Fruit fly (Drosophila melanogaster) whole organism, embryonic: ENCODE results near the gene CG7065.

Experiments
- Antp ChIP-seq: fragments of 200-800 bp; sonication (Bioruptor generic); optimal IDR thresholded peaks from 3 replicates; lab custom pipeline; 2016; ENCODE audit warnings: missing biosample characterization, missing genetic modification characterization
- CG10565 ChIP-seq: fragments of 200-800 bp; sonication (Bioruptor generic); optimal IDR thresholded peaks from 3 replicates; lab custom pipeline; 2016; ENCODE audit warnings: missing biosample characterization, mild to moderate bottlenecking, missing genetic modification characterization
- CG11695 ChIP-seq: fragments of 200-800 bp; sonication (Bioruptor generic); IDR thresholded peaks from 3 replicates; pipeline ENCODE4 v1.3.6; 2022; ENCODE audit warnings: missing biosample characterization, missing genetic modification characterization
- CG12219 ChIP-seq: fragments of 200-800 bp; sonication (Bioruptor generic); optimal IDR thresholded peaks from 3 replicates; lab custom pipeline; 2018; ENCODE audit warnings: missing biosample characterization, mild to moderate bottlenecking, missing genetic modification characterization
- CG12744 ChIP-seq: fragments of 200-800 bp; sonication (Bioruptor generic); optimal IDR thresholded peaks from 2 replicates; lab custom pipeline; 2016; ENCODE audit warnings: missing biosample characterization, missing genetic modification characterization
- CG13624 ChIP-seq: fragments of 200-800 bp; sonication (Bioruptor generic); optimal IDR thresholded peaks from 2 replicates; lab custom pipeline; 2016; ENCODE audit warnings: missing biosample characterization, missing genetic modification characterization
- CG15269 ChIP-seq: fragments of 200-800 bp; sonication (Bioruptor generic); optimal IDR thresholded peaks from 2 replicates; lab custom pipeline; 2018; ENCODE audit warnings: missing biosample characterization, mild to moderate bottlenecking, missing genetic modification characterization, moderate library complexity
- CG16813 ChIP-seq: fragments of 200-800 bp; sonication (Bioruptor generic); IDR thresholded peaks from 3 replicates; pipeline ENCODE4 v1.3.6; 2022; ENCODE audit warnings: missing biosample characterization, missing genetic modification characterization; ENCODE audit not compliant: partially characterized antibody
- CG17359 ChIP-seq: fragments of 200-800 bp; sonication (Bioruptor generic); optimal IDR thresholded peaks from 3 replicates; lab custom pipeline; 2018; ENCODE audit warnings: missing biosample characterization, mild to moderate bottlenecking, missing genetic modification characterization, moderate library complexity
- CG18011 ChIP-seq: fragments of 200-800 bp; sonication (Bioruptor generic); optimal IDR thresholded peaks from 2 replicates; lab custom pipeline; 2017; ENCODE audit warnings: missing biosample characterization, missing genetic modification characterization, mild to moderate bottlenecking, moderate library complexity, missing genotype
- CG2116 ChIP-seq: fragments of 200-800 bp; sonication (Bioruptor generic); optimal IDR thresholded peaks from 3 replicates; lab custom pipeline; 2018; ENCODE audit warnings: missing biosample characterization, mild to moderate bottlenecking, missing genetic modification characterization
- CG31224 ChIP-seq: fragments of 200-800 bp; sonication (Bioruptor generic); IDR thresholded peaks from 2 replicates; pipeline ENCODE4 v1.3.6; 2022; ENCODE audit warnings: missing biosample characterization, missing genetic modification characterization
- CG31365 ChIP-seq: fragments of 200-800 bp; sonication (Bioruptor generic); optimal IDR thresholded peaks from 2 replicates; lab custom pipeline; 2018; ENCODE audit warnings: missing biosample characterization, mild to moderate bottlenecking, missing genetic modification characterization
- CG32767 ChIP-seq: fragments of 200-800 bp; sonication (Bioruptor generic); IDR thresholded peaks from 2 replicates; pipeline ENCODE4 v1.3.6; 2022; ENCODE audit warnings: missing biosample characterization, missing genetic modification characterization
- CG34224 ChIP-seq: fragments of 200-800 bp; sonication (Bioruptor generic); IDR thresholded peaks from 3 replicates; pipeline ENCODE4 v1.3.6; 2022; ENCODE audit warnings: missing biosample characterization, missing genetic modification characterization; ENCODE audit not compliant: partially characterized antibody
- CG3838 ChIP-seq: fragments of 200-800 bp; sonication (Bioruptor generic); optimal IDR thresholded peaks from 3 replicates; lab custom pipeline; 2016; ENCODE audit warnings: missing biosample characterization, missing genetic modification characterization
- CG4360 ChIP-seq: fragments of 200-800 bp; sonication (Bioruptor generic); IDR thresholded peaks from 2 replicates; pipeline ENCODE4 v1.3.6; 2022; ENCODE audit warnings: missing biosample characterization, missing genetic modification characterization
- CG6689 ChIP-seq: fragments of 200-800 bp; sonication (Bioruptor generic); IDR thresholded peaks from 2 replicates; pipeline ENCODE4 v1.3.6; 2022; ENCODE audit warnings: missing biosample characterization, missing genetic modification characterization
- CG8478 ChIP-seq: fragments of >200 bp; optimal IDR thresholded peaks from 2 replicates; lab custom pipeline; 2018
- CG8765 ChIP-seq: fragments of 200-800 bp; sonication (Bioruptor generic); IDR thresholded peaks from 2 replicates; pipeline ENCODE4 v1.3.6; 2022; ENCODE audit warnings: missing biosample characterization, missing genetic modification characterization
- Dek ChIP-seq: fragments of 200-800 bp; sonication (Bioruptor generic); optimal IDR thresholded peaks from 3 replicates; lab custom pipeline; 2019; ENCODE audit warnings: missing biosample characterization, mild to moderate bottlenecking, missing genetic modification characterization, moderate library complexity
- Dref ChIP-seq: fragments of 200-800 bp; sonication (Bioruptor generic); IDR thresholded peaks from 2 replicates; pipeline ENCODE4 v1.3.6; 2022; ENCODE audit warnings: missing biosample characterization, missing genetic modification characterization
- H2.0 ChIP-seq: fragments of 200-800 bp; sonication (Bioruptor generic); IDR thresholded peaks from 2 replicates; pipeline ENCODE4 v1.3.6; 2022; ENCODE audit warnings: missing biosample characterization, missing genetic modification characterization
- NC2β ChIP-seq: fragments of 200-800 bp; sonication (Bioruptor generic); optimal IDR thresholded peaks from 2 replicates; lab custom pipeline; 2016; ENCODE audit warnings: missing biosample characterization, missing genetic modification characterization
- Poxn ChIP-seq: fragments of 200-800 bp; sonication (Bioruptor generic); IDR thresholded peaks from 2 replicates; pipeline ENCODE4 v1.3.6; 2022; ENCODE audit warnings: missing biosample characterization, missing genetic modification characterization
- Trl ChIP-seq, 3 experiments: fragments of >200 bp in 2 of 3; fragments of 200-800 bp in 1 of 3; sonication (Bioruptor generic) in 1 of 3; optimal IDR thresholded peaks; 2 replicates in 1 of 3; 3 replicates in 2 of 3; lab custom pipeline; 2016 to 2017; ENCODE audit warnings: missing biosample characterization in 1 of 3, missing genetic modification characterization in 1 of 3
- al ChIP-seq: fragments of 200-800 bp; sonication (Bioruptor generic); IDR thresholded peaks from 2 replicates; pipeline ENCODE4 v1.3.6; 2022; ENCODE audit warnings: missing biosample characterization, missing genetic modification characterization
- ato ChIP-seq: fragments of 200-800 bp; sonication (Bioruptor generic); IDR thresholded peaks from 2 replicates; pipeline ENCODE4 v1.3.6; 2022; ENCODE audit warnings: missing biosample characterization, missing genetic modification characterization; ENCODE audit not compliant: partially characterized antibody
- bigmax ChIP-seq: fragments of 200-800 bp; sonication (Bioruptor generic); optimal IDR thresholded peaks from 2 replicates; lab custom pipeline; 2018; ENCODE audit warnings: missing biosample characterization, mild to moderate bottlenecking, missing genetic modification characterization
- cato ChIP-seq: fragments of 200-800 bp; sonication (Bioruptor generic); optimal IDR thresholded peaks from 2 replicates; lab custom pipeline; 2016; ENCODE audit warnings: missing biosample characterization, missing genetic modification characterization, borderline replicate concordance
- chinmo ChIP-seq: fragments of 200-800 bp; sonication (Bioruptor generic); IDR thresholded peaks from 4 replicates; pipeline ENCODE4 v1.3.6; 2022; ENCODE audit warnings: missing biosample characterization, missing genetic modification characterization; ENCODE audit not compliant: partially characterized antibody
- crp ChIP-seq, 2 experiments: fragments of 200-800 bp; sonication (Bioruptor generic); optimal IDR thresholded peaks; 2 replicates in 1 of 2; 3 replicates in 1 of 2; lab custom pipeline; 2017; ENCODE audit warnings: missing biosample characterization in 2 of 2, missing genetic modification characterization in 2 of 2, mild to moderate bottlenecking in 1 of 2, moderate library complexity in 1 of 2
- disco-r ChIP-seq: fragments of 200-800 bp; sonication (Bioruptor generic); optimal IDR thresholded peaks from 2 replicates; lab custom pipeline; 2016; ENCODE audit warnings: missing biosample characterization, missing genetic modification characterization
- dmrt11E ChIP-seq: fragments of 200-800 bp; sonication (Bioruptor generic); optimal IDR thresholded peaks from 3 replicates; lab custom pipeline; 2018; ENCODE audit warnings: missing biosample characterization, mild to moderate bottlenecking, missing genetic modification characterization, moderate library complexity
- exex ChIP-seq: fragments of 200-800 bp; sonication (Bioruptor generic); optimal IDR thresholded peaks from 4 replicates; lab custom pipeline; 2018; ENCODE audit warnings: missing biosample characterization, mild to moderate bottlenecking, missing genetic modification characterization, moderate library complexity
- gfzf ChIP-seq: fragments of 200-800 bp; sonication (Bioruptor generic); optimal IDR thresholded peaks from 2 replicates; lab custom pipeline; 2016; ENCODE audit warnings: missing biosample characterization, mild to moderate bottlenecking, missing genetic modification characterization, moderate library complexity
- hbn ChIP-seq: fragments of 200-800 bp; sonication (Bioruptor generic); IDR thresholded peaks from 2 replicates; pipeline ENCODE4 v1.3.6; 2022; ENCODE audit warnings: missing biosample characterization, missing genetic modification characterization; ENCODE audit not compliant: partially characterized antibody
- insv ChIP-seq, 2 experiments: fragments of 200-800 bp; sonication (Bioruptor generic); optimal IDR thresholded peaks; 3 replicates each; lab custom pipeline; 2016 to 2018; ENCODE audit warnings: missing biosample characterization in 2 of 2, missing genetic modification characterization in 2 of 2
- jing ChIP-seq: fragments of 200-800 bp; sonication (Bioruptor generic); optimal IDR thresholded peaks from 2 replicates; lab custom pipeline; 2018; ENCODE audit warnings: missing biosample characterization, mild to moderate bottlenecking, missing genetic modification characterization
- kay ChIP-seq: fragments of 200-800 bp; sonication (Bioruptor generic); optimal IDR thresholded peaks from 2 replicates; lab custom pipeline; 2016; ENCODE audit warnings: missing biosample characterization, missing genetic modification characterization
- ro ChIP-seq: fragments of 200-800 bp; sonication (Bioruptor generic); IDR thresholded peaks from 2 replicates; pipeline ENCODE4 v1.3.6; 2022; ENCODE audit warnings: missing biosample characterization, missing genetic modification characterization
- sd ChIP-seq: fragments of 200-800 bp; sonication (Bioruptor generic); optimal IDR thresholded peaks from 3 replicates; lab custom pipeline; 2018; ENCODE audit warnings: missing biosample characterization, mild to moderate bottlenecking, missing genetic modification characterization, moderate library complexity
- sim ChIP-seq: fragments of 200-800 bp; sonication (Bioruptor generic); IDR thresholded peaks from 2 replicates; pipeline ENCODE4 v1.3.6; 2022; ENCODE audit warnings: missing biosample characterization, missing genetic modification characterization
- sqz ChIP-seq: fragments of 200-800 bp; sonication (Bioruptor generic); optimal IDR thresholded peaks from 3 replicates; lab custom pipeline; 2018; ENCODE audit warnings: missing biosample characterization, mild to moderate bottlenecking, missing genetic modification characterization
- ssp ChIP-seq: fragments of 200-800 bp; sonication (Bioruptor generic); IDR thresholded peaks from 2 replicates; pipeline ENCODE4 v1.3.6; 2022; ENCODE audit warnings: missing biosample characterization, missing genetic modification characterization
- tap ChIP-seq: fragments of 200-800 bp; optimal IDR thresholded peaks from 3 replicates; lab custom pipeline; 2019; ENCODE audit warnings: missing biosample characterization, mild to moderate bottlenecking, missing genetic modification characterization, moderate library complexity
- usp ChIP-seq: fragments of >200 bp; optimal IDR thresholded peaks from 2 replicates; lab custom pipeline; 2017; ENCODE audit warnings: missing biosample characterization, missing genetic modification characterization
- wek ChIP-seq: fragments of 200-800 bp; sonication (Bioruptor generic); optimal IDR thresholded peaks from 3 replicates; lab custom pipeline; 2018; ENCODE audit warnings: missing biosample characterization, mild to moderate bottlenecking, missing genetic modification characterization, moderate library complexity
- zen ChIP-seq: fragments of 200-800 bp; sonication (Bioruptor generic); optimal IDR thresholded peaks from 3 replicates; lab custom pipeline; 2018; ENCODE audit warnings: missing biosample characterization, mild to moderate bottlenecking, missing genetic modification characterization, moderate library complexity
- zf30C ChIP-seq: fragments of 200-800 bp; sonication (Bioruptor generic); optimal IDR thresholded peaks from 3 replicates; lab custom pipeline; 2018; ENCODE audit warnings: missing biosample characterization, mild to moderate bottlenecking, missing genetic modification characterization

Gene CG7065

DNA sequence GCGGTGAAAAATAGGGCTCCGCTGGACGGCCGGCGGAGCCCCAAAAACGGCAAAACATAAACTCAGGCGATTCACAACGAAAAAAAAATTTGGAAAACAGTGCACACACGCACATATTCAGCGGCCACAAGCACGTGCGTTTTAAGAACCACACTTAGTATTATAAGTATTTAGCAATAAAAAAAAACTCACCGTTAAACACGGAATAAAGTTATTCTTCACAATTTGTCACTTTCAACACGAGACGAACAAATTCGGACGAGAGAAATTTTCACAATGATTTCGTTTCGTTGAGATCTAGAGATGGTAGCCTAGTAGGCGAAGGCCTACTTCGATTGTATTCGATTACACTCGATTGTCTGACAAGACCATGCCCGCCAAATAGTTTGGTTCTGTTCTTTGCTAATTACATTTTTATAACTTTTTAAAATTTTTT, 14.1 kb downstream of the CG7065 start, which contains the start of gene His3.3B (continued):
- TF ChIP-seq Trl (optimal IDR thresholded peaks at IDR 0.05; lab: Kevin White, UChicago) (no peak), Trl (GFP tag; optimal IDR thresholded peaks at IDR 0.05; lab: Kevin White, UChicago) (peak; percentile 5), usp (GFP tag; lab: Kevin White, UChicago) (no peak), cato (GFP tag; lab: Kevin White, UChicago) (no peak), CG31365 (no peak), CG12219 (no peak), bigmax (GFP tag; lab: Kevin White, UChicago) (peak; percentile 10), CG18011 (GFP tag; lab: Kevin White, UChicago) (no peak), CG12744 (no peak), CG34224 (GFP tag; lab: Robert Waterston, UW) (0 out of 3 replicates have a peak, but pooled peaks have one; percentile 10), CG6689 (GFP tag; lab: Robert Waterston, UW) (no peak), wek (peak; percentile 8), sd (tag; lab: Kevin White, UChicago) (peak; percentile 32), CG8478 (no peak), sim (no peak), zen (tag; lab: Kevin White, UChicago) (no peak), chinmo (GFP tag; lab: Robert Waterston, UW) (0 out of 4 replicates have a peak, but pooled peaks have one; percentile 51), exex (no peak), CG17359 (tag; lab: Kevin White, UChicago) (no peak), CG4360 (GFP tag; lab: Robert Waterston, UW) (no peak), Dek (tag; lab: Kevin White, UChicago) (no peak), jing (GFP tag; lab: Kevin White, UChicago) (no peak), hbn (GFP tag; lab: Robert Waterston, UW) (0 out of 2 replicates have a peak, but pooled peaks have one; percentile 24), dmrt11E (tag; lab: Kevin White, UChicago) (no peak), NC2β (no peak), zf30C (GFP tag; lab: Kevin White, UChicago) (peak; percentile 13), CG2116 (peak; percentile 73), insv (GFP tag; optimal IDR thresholded peaks at IDR 0.05; lab: Kevin White, UChicago) (peak in 1 of 2 experiments; percentile 34), CG8765 (GFP tag; lab: Robert Waterston, UW) (no peak), CG13624 (GFP tag; lab: Kevin White, UChicago) (peak; percentile 1), Poxn (GFP tag; lab: Robert Waterston, UW) (no peak), disco-r (GFP tag; lab: Kevin White, UChicago) (no peak), al (GFP tag; lab: Robert Waterston, UW) (no peak), CG16813 (GFP tag; lab: Robert Waterston, UW) (peak; percentile 42; the same call in 1 of the 3 replicates), ato (GFP tag; lab: Robert Waterston, UW) (0 out of 2 replicates have a peak, but pooled peaks have one; percentile 25), CG3838 (no peak), ssp (GFP tag; lab: Robert Waterston, UW) (no peak), kay (GFP tag; lab: Kevin White, UChicago) (no peak), gfzf (GFP tag; lab: Kevin White, UChicago) (peak; percentile 53), CG32767 (peak; percentile 35; the same call in 1 of the 2 replicates), ro (GFP tag; lab: Robert Waterston, UW) (no peak), CG15269 (tag; lab: Kevin White, UChicago) (peak; percentile 31), H2.0 (no peak), tap (tag; lab: Kevin White, UChicago) (peak; percentile 2), Antp (no peak), CG10565 (no peak), CG31224 (GFP tag; lab: Robert Waterston, UW) (no peak), Dref (GFP tag; lab: Robert Waterston, UW) (peak; percentile 91), crp (GFP tag; optimal IDR thresholded peaks at IDR 0.05; lab: Kevin White, UChicago) (no peak), sqz (GFP tag; lab: Kevin White, UChicago) (peak; percentile 62), CG11695 (GFP tag; lab: Robert Waterston, UW) (no peak)
